Fruit fly (Drosophila melanogaster) whole organism, embryonic: ENCODE data around the gene Acyp2.

ENCODE experiments used
- Atf6 ChIP-seq: fragments of 200-800 bp; sonication (Bioruptor generic); IDR thresholded peaks from 2 replicates; pipeline ENCODE4 v1.3.6; 2022; ENCODE audit warnings: missing biosample characterization, missing genetic modification characterization
- Bgb ChIP-seq: fragments of 200-800 bp; sonication (Bioruptor generic); IDR thresholded peaks from 2 replicates; pipeline ENCODE4 v1.3.6; 2022; ENCODE audit warnings: missing biosample characterization, missing genetic modification characterization; ENCODE audit not compliant: partially characterized antibody
- CG10543 ChIP-seq: fragments of 200-800 bp; sonication (Bioruptor generic); optimal IDR thresholded peaks from 3 replicates; lab custom pipeline; 2017; ENCODE audit warnings: missing biosample characterization, mild to moderate bottlenecking, missing genetic modification characterization, moderate library complexity
- CG10565 ChIP-seq: fragments of 200-800 bp; sonication (Bioruptor generic); optimal IDR thresholded peaks from 3 replicates; lab custom pipeline; 2016; ENCODE audit warnings: missing biosample characterization, mild to moderate bottlenecking, missing genetic modification characterization
- CG11247 ChIP-seq: fragments of 200-800 bp; sonication (Bioruptor generic); IDR thresholded peaks from 2 replicates; pipeline ENCODE4 v1.3.6; 2022; ENCODE audit warnings: missing biosample characterization, missing genetic modification characterization
- CG11504 ChIP-seq: fragments of 200-800 bp; sonication (Bioruptor generic); optimal IDR thresholded peaks from 3 replicates; lab custom pipeline; 2019; ENCODE audit warnings: missing biosample characterization, mild to moderate bottlenecking, missing genetic modification characterization, moderate library complexity
- CG13624 ChIP-seq: fragments of 200-800 bp; sonication (Bioruptor generic); optimal IDR thresholded peaks from 2 replicates; lab custom pipeline; 2016; ENCODE audit warnings: missing biosample characterization, missing genetic modification characterization
- CG15696 ChIP-seq: fragments of 200-800 bp; sonication (Bioruptor generic); optimal IDR thresholded peaks from 2 replicates; lab custom pipeline; 2019; ENCODE audit warnings: missing biosample characterization, mild to moderate bottlenecking, missing genetic modification characterization, moderate library complexity
- CG16863 ChIP-seq: fragments of 200-800 bp; sonication (Bioruptor generic); optimal IDR thresholded peaks from 3 replicates; lab custom pipeline; 2016; ENCODE audit warnings: missing biosample characterization, missing genetic modification characterization
- CG17385 ChIP-seq: fragments of 200-800 bp; sonication (Bioruptor generic); optimal IDR thresholded peaks from 3 replicates; lab custom pipeline; 2018; ENCODE audit warnings: missing biosample characterization, mild to moderate bottlenecking, missing genetic modification characterization
- CG18011 ChIP-seq: fragments of 200-800 bp; sonication (Bioruptor generic); optimal IDR thresholded peaks from 2 replicates; lab custom pipeline; 2017; ENCODE audit warnings: missing biosample characterization, missing genetic modification characterization, mild to moderate bottlenecking, moderate library complexity, missing genotype
- CG2875 ChIP-seq: fragments of 200-800 bp; sonication (Bioruptor generic); optimal IDR thresholded peaks from 2 replicates; lab custom pipeline; 2017; ENCODE audit warnings: missing biosample characterization, mild to moderate bottlenecking, missing genetic modification characterization, missing genetic modification reagents
- CG2889 ChIP-seq: fragments of 200-800 bp; sonication (Bioruptor generic); IDR thresholded peaks from 3 replicates; pipeline ENCODE4 v1.3.6; 2022; ENCODE audit warnings: missing biosample characterization, missing genetic modification characterization
- CG32772 ChIP-seq: fragments of 200-800 bp; sonication (Bioruptor generic); IDR thresholded peaks from 2 replicates; pipeline ENCODE4 v1.3.6; 2022; ENCODE audit warnings: missing biosample characterization, missing genetic modification characterization
- CG33213 ChIP-seq: fragments of 200-800 bp; sonication (Bioruptor generic); optimal IDR thresholded peaks from 3 replicates; lab custom pipeline; 2016; ENCODE audit warnings: missing biosample characterization, missing genetic modification characterization
- CG3407 ChIP-seq: fragments of 200-800 bp; sonication (Bioruptor generic); optimal IDR thresholded peaks from 2 replicates; lab custom pipeline; 2018; ENCODE audit warnings: missing biosample characterization, mild to moderate bottlenecking, missing genetic modification characterization
- CG4328 ChIP-seq: fragments of 200-800 bp; sonication (Bioruptor generic); optimal IDR thresholded peaks from 3 replicates; lab custom pipeline; 2017; ENCODE audit warnings: missing biosample characterization, missing genetic modification reagents, missing genetic modification characterization
- CG43689 ChIP-seq: fragments of 200-800 bp; sonication (Bioruptor generic); IDR thresholded peaks from 2 replicates; pipeline ENCODE4 v1.3.6; 2022; ENCODE audit warnings: missing biosample characterization, missing genetic modification characterization
- CG4617 ChIP-seq: fragments of 200-800 bp; sonication (Bioruptor generic); optimal IDR thresholded peaks from 3 replicates; lab custom pipeline; 2016; ENCODE audit warnings: missing biosample characterization, missing genetic modification characterization, borderline replicate concordance
- CG4820 ChIP-seq: fragments of 200-800 bp; sonication (Bioruptor generic); optimal IDR thresholded peaks from 3 replicates; lab custom pipeline; 2016; ENCODE audit warnings: missing biosample characterization, missing genetic modification characterization
- CG6654 ChIP-seq: fragments of 200-800 bp; sonication (Bioruptor generic); optimal IDR thresholded peaks from 2 replicates; lab custom pipeline; 2017; ENCODE audit warnings: missing biosample characterization, mild to moderate bottlenecking, missing genetic modification characterization
- CG7357 ChIP-seq: fragments of 200-800 bp; sonication (Bioruptor generic); IDR thresholded peaks from 3 replicates; pipeline ENCODE4 v1.3.6; 2022; ENCODE audit warnings: missing biosample characterization, missing genetic modification characterization
- CG8388 ChIP-seq: fragments of 200-800 bp; sonication (Bioruptor generic); optimal IDR thresholded peaks from 2 replicates; lab custom pipeline; 2019; ENCODE audit warnings: missing biosample characterization, mild to moderate bottlenecking, missing genetic modification characterization, moderate library complexity
- D ChIP-seq, 2 experiments: fragments of 200-800 bp in 1 of 2; fragments of >200 bp in 1 of 2; sonication (Bioruptor generic) in 1 of 2; optimal IDR thresholded peaks; 2 replicates in 1 of 2; 3 replicates in 1 of 2; lab custom pipeline; 2017; ENCODE audit warnings: mild to moderate bottlenecking in 1 of 2, missing biosample characterization in 1 of 2, missing genetic modification characterization in 1 of 2, missing genetic modification reagents in 1 of 2
- Eip74EF ChIP-seq, 2 experiments: fragments of 200-800 bp in 1 of 2; fragments of >200 bp in 1 of 2; sonication (Bioruptor generic) in 1 of 2; optimal IDR thresholded peaks; 2 replicates each; lab custom pipeline; 2017 to 2019; ENCODE audit warnings: missing biosample characterization in 2 of 2, missing genetic modification characterization in 2 of 2, mild to moderate bottlenecking in 1 of 2, moderate library complexity in 1 of 2
- Fer1 ChIP-seq: fragments of 200-800 bp; sonication (Bioruptor generic); optimal IDR thresholded peaks from 2 replicates; lab custom pipeline; 2017; ENCODE audit warnings: missing biosample characterization, mild to moderate bottlenecking, missing genetic modification characterization
- H2.0 ChIP-seq: fragments of 200-800 bp; sonication (Bioruptor generic); IDR thresholded peaks from 2 replicates; pipeline ENCODE4 v1.3.6; 2022; ENCODE audit warnings: missing biosample characterization, missing genetic modification characterization
- Hr3 ChIP-seq: fragments of 200-800 bp; sonication (Bioruptor generic); optimal IDR thresholded peaks from 3 replicates; lab custom pipeline; 2016; ENCODE audit warnings: missing biosample characterization, missing genetic modification characterization
- MESR4 ChIP-seq: fragments of 200-800 bp; sonication (Bioruptor generic); optimal IDR thresholded peaks from 2 replicates; lab custom pipeline; 2018; ENCODE audit warnings: missing biosample characterization, mild to moderate bottlenecking, missing genetic modification characterization, moderate library complexity
- Mad ChIP-seq: fragments of 200-800 bp; sonication (Bioruptor generic); optimal IDR thresholded peaks from 2 replicates; lab custom pipeline; 2016; ENCODE audit warnings: missing biosample characterization, missing genetic modification characterization
- Nf-YA ChIP-seq: fragments of 200-800 bp; sonication (Bioruptor generic); IDR thresholded peaks from 2 replicates; pipeline ENCODE4 v1.3.6; 2022; ENCODE audit warnings: missing biosample characterization, missing genetic modification characterization
- Nf-YB ChIP-seq: fragments of 200-800 bp; sonication (Bioruptor generic); optimal IDR thresholded peaks from 3 replicates; lab custom pipeline; 2019; ENCODE audit warnings: missing biosample characterization, mild to moderate bottlenecking, missing genetic modification characterization, moderate library complexity
- Ravus ChIP-seq: fragments of 200-800 bp; sonication (Bioruptor generic); IDR thresholded peaks from 2 replicates; pipeline ENCODE4 v1.3.6; 2022; ENCODE audit warnings: missing biosample characterization, missing genetic modification characterization
- ab ChIP-seq: fragments of 200-800 bp; sonication (Bioruptor generic); optimal IDR thresholded peaks from 2 replicates; lab custom pipeline; 2016; ENCODE audit warnings: missing biosample characterization, missing genetic modification characterization
- disco-r ChIP-seq: fragments of 200-800 bp; sonication (Bioruptor generic); optimal IDR thresholded peaks from 2 replicates; lab custom pipeline; 2016; ENCODE audit warnings: missing biosample characterization, missing genetic modification characterization
- en ChIP-seq: fragments of 200-800 bp; sonication (Bioruptor generic); optimal IDR thresholded peaks from 2 replicates; lab custom pipeline; 2016; ENCODE audit warnings: missing biosample characterization, missing genetic modification characterization
- gfzf ChIP-seq: fragments of 200-800 bp; sonication (Bioruptor generic); optimal IDR thresholded peaks from 2 replicates; lab custom pipeline; 2016; ENCODE audit warnings: missing biosample characterization, mild to moderate bottlenecking, missing genetic modification characterization, moderate library complexity
- grn ChIP-seq: fragments of 200-800 bp; sonication (Bioruptor generic); optimal IDR thresholded peaks from 3 replicates; lab custom pipeline; 2017; ENCODE audit warnings: missing biosample characterization, missing genetic modification characterization
- gt ChIP-seq: fragments of 200-800 bp; sonication (Bioruptor generic); IDR thresholded peaks from 2 replicates; pipeline ENCODE4 v1.3.6; 2022; ENCODE audit warnings: missing biosample characterization, missing genetic modification characterization
- inv ChIP-seq: fragments of 200-800 bp; sonication (Bioruptor generic); IDR thresholded peaks from 2 replicates; pipeline ENCODE4 v1.3.6; 2022; ENCODE audit warnings: missing biosample characterization, missing genetic modification characterization; ENCODE audit not compliant: partially characterized antibody
- lola ChIP-seq, 3 experiments: fragments of >200 bp in 2 of 3; fragments of 200-800 bp in 1 of 3; sonication (Bioruptor generic) in 1 of 3; optimal IDR thresholded peaks; 2 replicates each; lab custom pipeline; 2017 to 2019; ENCODE audit warnings: missing biosample characterization in 3 of 3, missing genetic modification characterization in 3 of 3, mild to moderate bottlenecking in 1 of 3, moderate library complexity in 1 of 3
- ranshi ChIP-seq: fragments of 200-800 bp; sonication (Bioruptor generic); IDR thresholded peaks from 2 replicates; pipeline ENCODE4 v1.3.6; 2022; ENCODE audit warnings: missing biosample characterization, missing genetic modification characterization
- slbo ChIP-seq: fragments of 200-800 bp; sonication (Bioruptor generic); IDR thresholded peaks from 2 replicates; pipeline ENCODE4 v1.3.6; 2022; ENCODE audit warnings: missing biosample characterization, missing genetic modification characterization
- so ChIP-seq: fragments of 200-800 bp; sonication (Bioruptor generic); IDR thresholded peaks from 3 replicates; pipeline ENCODE4 v1.3.6; 2022; ENCODE audit warnings: missing biosample characterization, missing genetic modification characterization
- tap ChIP-seq: fragments of 200-800 bp; optimal IDR thresholded peaks from 3 replicates; lab custom pipeline; 2019; ENCODE audit warnings: missing biosample characterization, mild to moderate bottlenecking, missing genetic modification characterization, moderate library complexity
- trh ChIP-seq: fragments of 200-800 bp; sonication (Bioruptor generic); optimal IDR thresholded peaks from 2 replicates; lab custom pipeline; 2016; ENCODE audit warnings: missing biosample characterization, missing genetic modification characterization
- twi ChIP-seq: fragments of 200-800 bp; optimal IDR thresholded peaks from 2 replicates; lab custom pipeline; 2019; ENCODE audit warnings: missing biosample characterization, mild to moderate bottlenecking, missing genetic modification characterization, moderate library complexity

The Acyp2 gene

DNA sequence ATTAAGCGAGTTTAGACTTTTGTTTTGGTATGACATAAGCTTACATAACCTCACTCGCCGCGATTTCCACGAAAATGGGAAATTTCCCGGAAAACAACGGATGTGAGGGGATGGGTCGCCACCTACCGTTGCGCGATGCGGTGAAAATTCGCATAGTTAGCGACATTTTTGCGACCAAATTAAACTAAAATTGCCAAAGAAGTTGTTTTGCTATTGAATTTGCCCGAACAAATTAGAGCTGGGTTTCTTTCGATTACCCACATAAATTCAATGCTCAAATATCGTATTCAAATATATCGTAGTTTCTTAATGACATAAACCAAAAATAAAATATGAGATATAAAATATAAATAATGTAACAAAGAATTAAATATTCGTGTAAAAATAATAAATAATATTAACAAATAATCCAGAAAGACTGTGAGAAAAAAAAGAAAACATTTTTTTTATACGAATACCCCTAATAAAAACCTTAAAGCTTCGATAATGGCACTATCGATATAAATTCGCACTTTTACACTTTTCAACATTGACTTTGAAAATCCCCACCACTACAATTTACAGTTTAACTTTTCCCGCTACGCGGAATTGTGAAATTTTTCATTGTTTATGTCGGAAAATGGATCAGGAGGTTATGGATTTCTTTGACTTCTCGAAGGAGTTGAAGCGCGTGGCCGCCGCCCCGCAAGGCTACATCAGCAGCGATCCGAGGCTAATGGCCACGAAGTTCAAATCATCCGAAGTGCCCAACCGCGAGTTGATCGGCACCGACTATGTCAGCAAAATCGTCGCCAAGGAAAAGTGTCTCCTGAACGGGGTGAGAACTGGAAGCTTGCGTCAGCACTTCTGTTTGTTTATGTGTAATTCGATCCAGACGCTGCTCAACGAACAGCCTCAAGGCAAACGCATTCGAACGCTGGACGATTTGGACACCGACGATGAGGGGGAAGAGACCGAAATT lies 44.7 kb downstream of the Acyp2 start, which contains the start of the genes ND-23 and spn-E (continued):
- TF ChIP-seq Eip74EF (GFP tag; optimal IDR thresholded peaks at IDR 0.05; lab: Kevin White, UChicago) (no peak), Mad (GFP tag; lab: Kevin White, UChicago) (no peak), CG43689 (GFP tag; lab: Robert Waterston, UW) (no peak), Ravus (GFP tag; lab: Robert Waterston, UW) (no peak), CG18011 (GFP tag; lab: Kevin White, UChicago) (no peak), Nf-YB (no peak), grn (no peak), CG2889 (GFP tag; lab: Robert Waterston, UW) (no peak), CG32772 (GFP tag; lab: Robert Waterston, UW) (0 out of 2 replicates have a peak, but pooled peaks have one; percentile 28), disco-r (GFP tag; lab: Kevin White, UChicago) (no peak), CG10543 (GFP tag; lab: Kevin White, UChicago) (peak; percentile 47), lola (GFP tag; optimal IDR thresholded peaks at IDR 0.05; lab: Kevin White, UChicago) (peak in 1 of 3 experiments; percentile 55), ab (GFP tag; lab: Kevin White, UChicago) (no peak), CG11504 (no peak), H2.0 (GFP tag; lab: Robert Waterston, UW) (no peak; the same call in 1 of the 2 replicates), CG4617 (peak; percentile 50), Nf-YA (GFP tag; lab: Robert Waterston, UW) (no peak), CG2875 (GFP tag; lab: Kevin White, UChicago) (no peak), CG8388 (GFP tag; lab: Kevin White, UChicago) (peak; percentile 45), CG11247 (GFP tag; lab: Robert Waterston, UW) (no peak), Hr3 (GFP tag; lab: Kevin White, UChicago) (peak; percentile 55), twi (tag; lab: Kevin White, UChicago) (peak; percentile 49), CG10565 (GFP tag; lab: Kevin White, UChicago) (no peak), CG33213 (GFP tag; lab: Kevin White, UChicago) (no peak), CG4328 (GFP tag; lab: Kevin White, UChicago) (no peak), MESR4 (peak; percentile 81), CG15696 (tag; lab: Kevin White, UChicago) (peak; percentile 67), ranshi (GFP tag; lab: Robert Waterston, UW) (peak; percentile 41; the same call in 1 of the 2 replicates), CG7357 (GFP tag; lab: Robert Waterston, UW) (no peak), Bgb (peak; percentile 70), CG6654 (GFP tag; lab: Kevin White, UChicago) (no peak), trh (GFP tag; lab: Kevin White, UChicago) (peak; percentile 31), slbo (GFP tag; lab: Robert Waterston, UW) (peak; percentile 68), so (no peak), inv (GFP tag; lab: Robert Waterston, UW) (peak; percentile 75), CG13624 (GFP tag; lab: Kevin White, UChicago) (no peak), CG4820 (GFP tag; lab: Kevin White, UChicago) (peak; percentile 0), en (GFP tag; lab: Kevin White, UChicago) (no peak), CG17385 (no peak), gfzf (GFP tag; lab: Kevin White, UChicago) (no peak), gt (GFP tag; lab: Robert Waterston, UW) (no peak), CG16863 (no peak), D (optimal IDR thresholded peaks at IDR 0.05; lab: Kevin White, UChicago) (no peak), D (GFP tag; optimal IDR thresholded peaks at IDR 0.05; lab: Kevin White, UChicago) (no peak), tap (tag; lab: Kevin White, UChicago) (no peak), CG3407 (no peak), Fer1 (GFP tag; lab: Kevin White, UChicago) (no peak), Atf6 (GFP tag; lab: Robert Waterston, UW) (peak; percentile 27; the same call in 1 of the 2 replicates)
